Fruit fly (Drosophila melanogaster) whole organism, embryonic: Measurements from ENCODE around the gene CG32313.

Experiments
- Atf6 ChIP-seq: fragments of 200-800 bp; sonication (Bioruptor generic); IDR thresholded peaks from 2 replicates; pipeline ENCODE4 v1.3.6; 2022; ENCODE audit warnings: missing biosample characterization, missing genetic modification characterization
- CG10147 ChIP-seq: fragments of 200-800 bp; sonication (Bioruptor generic); optimal IDR thresholded peaks from 2 replicates; lab custom pipeline; 2019; ENCODE audit warnings: missing biosample characterization, mild to moderate bottlenecking, missing genetic modification characterization, moderate library complexity
- CG1024 ChIP-seq: fragments of 200-800 bp; sonication (Bioruptor generic); IDR thresholded peaks from 2 replicates; pipeline ENCODE4 v1.3.6; 2022; ENCODE audit warnings: missing biosample characterization, missing genetic modification characterization
- CG10267 ChIP-seq: fragments of 200-800 bp; sonication (Bioruptor generic); optimal IDR thresholded peaks from 2 replicates; lab custom pipeline; 2018; ENCODE audit warnings: missing biosample characterization, mild to moderate bottlenecking, missing genetic modification characterization, moderate library complexity
- CG10543 ChIP-seq: fragments of 200-800 bp; sonication (Bioruptor generic); optimal IDR thresholded peaks from 3 replicates; lab custom pipeline; 2017; ENCODE audit warnings: missing biosample characterization, mild to moderate bottlenecking, missing genetic modification characterization, moderate library complexity
- CG11695 ChIP-seq: fragments of 200-800 bp; sonication (Bioruptor generic); IDR thresholded peaks from 3 replicates; pipeline ENCODE4 v1.3.6; 2022; ENCODE audit warnings: missing biosample characterization, missing genetic modification characterization
- CG12391 ChIP-seq: fragments of 200-800 bp; sonication (Bioruptor generic); optimal IDR thresholded peaks from 3 replicates; lab custom pipeline; 2018; ENCODE audit warnings: missing biosample characterization, mild to moderate bottlenecking, missing genetic modification characterization, moderate library complexity
- CG13287 ChIP-seq: fragments of 200-800 bp; sonication (Bioruptor generic); IDR thresholded peaks from 2 replicates; pipeline ENCODE4 v1.3.6; 2022; ENCODE audit warnings: missing biosample characterization, missing genetic modification characterization; ENCODE audit not compliant: partially characterized antibody
- CG13894 ChIP-seq: fragments of 200-800 bp; sonication (Bioruptor generic); optimal IDR thresholded peaks from 3 replicates; lab custom pipeline; 2018; ENCODE audit warnings: missing biosample characterization, mild to moderate bottlenecking, missing genetic modification characterization, moderate library complexity
- CG16863 ChIP-seq: fragments of 200-800 bp; sonication (Bioruptor generic); optimal IDR thresholded peaks from 3 replicates; lab custom pipeline; 2016; ENCODE audit warnings: missing biosample characterization, missing genetic modification characterization
- CG2116 ChIP-seq: fragments of 200-800 bp; sonication (Bioruptor generic); optimal IDR thresholded peaks from 3 replicates; lab custom pipeline; 2018; ENCODE audit warnings: missing biosample characterization, mild to moderate bottlenecking, missing genetic modification characterization
- CG2120 ChIP-seq: fragments of 200-800 bp; sonication (Bioruptor generic); optimal IDR thresholded peaks from 3 replicates; lab custom pipeline; 2016; ENCODE audit warnings: missing biosample characterization, missing genetic modification characterization
- CG2712 ChIP-seq: fragments of 200-800 bp; optimal IDR thresholded peaks from 3 replicates; lab custom pipeline; 2019; ENCODE audit warnings: missing biosample characterization, mild to moderate bottlenecking, missing genetic modification characterization, moderate library complexity
- CG3163 ChIP-seq: fragments of 200-800 bp; sonication (Bioruptor generic); optimal IDR thresholded peaks from 3 replicates; lab custom pipeline; 2016; ENCODE audit warnings: missing biosample characterization, missing genetic modification characterization
- CG34224 ChIP-seq: fragments of 200-800 bp; sonication (Bioruptor generic); IDR thresholded peaks from 3 replicates; pipeline ENCODE4 v1.3.6; 2022; ENCODE audit warnings: missing biosample characterization, missing genetic modification characterization; ENCODE audit not compliant: partially characterized antibody
- CG34376 ChIP-seq: fragments of 200-800 bp; sonication (Bioruptor generic); optimal IDR thresholded peaks from 2 replicates; lab custom pipeline; 2018; ENCODE audit warnings: missing biosample characterization, mild to moderate bottlenecking, missing genetic modification characterization
- CG4424 ChIP-seq: fragments of 200-800 bp; sonication (Bioruptor generic); optimal IDR thresholded peaks from 3 replicates; lab custom pipeline; 2016; ENCODE audit warnings: missing biosample characterization, missing genetic modification characterization
- CG8924 ChIP-seq: fragments of 200-800 bp; optimal IDR thresholded peaks from 3 replicates; lab custom pipeline; 2019; ENCODE audit warnings: missing biosample characterization, mild to moderate bottlenecking, missing genetic modification characterization, moderate library complexity
- CG9215 ChIP-seq: fragments of 200-800 bp; sonication (Bioruptor generic); IDR thresholded peaks from 2 replicates; pipeline ENCODE4 v1.3.6; 2022; ENCODE audit warnings: missing biosample characterization, missing genetic modification characterization
- CG9797 ChIP-seq: fragments of 200-800 bp; sonication (Bioruptor generic); optimal IDR thresholded peaks from 3 replicates; lab custom pipeline; 2018; ENCODE audit warnings: missing biosample characterization, mild to moderate bottlenecking, missing genetic modification characterization
- CoRest ChIP-seq: fragments of 200-800 bp; sonication (Bioruptor generic); optimal IDR thresholded peaks from 3 replicates; lab custom pipeline; 2018; ENCODE audit warnings: missing biosample characterization, mild to moderate bottlenecking, missing genetic modification characterization, moderate library complexity
- D ChIP-seq, 2 experiments: fragments of 200-800 bp in 1 of 2; fragments of >200 bp in 1 of 2; sonication (Bioruptor generic) in 1 of 2; optimal IDR thresholded peaks; 2 replicates in 1 of 2; 3 replicates in 1 of 2; lab custom pipeline; 2017; ENCODE audit warnings: mild to moderate bottlenecking in 1 of 2, missing biosample characterization in 1 of 2, missing genetic modification characterization in 1 of 2, missing genetic modification reagents in 1 of 2
- Ets65A ChIP-seq: fragments of 200-800 bp; sonication (Bioruptor generic); peaks from one replicate; lab custom pipeline; 2016; ENCODE audit warnings: missing biosample characterization, missing genetic modification characterization
- Fer1 ChIP-seq: fragments of 200-800 bp; sonication (Bioruptor generic); optimal IDR thresholded peaks from 2 replicates; lab custom pipeline; 2017; ENCODE audit warnings: missing biosample characterization, mild to moderate bottlenecking, missing genetic modification characterization
- Hmr ChIP-seq: fragments of 200-800 bp; sonication (Bioruptor generic); optimal IDR thresholded peaks from 3 replicates; lab custom pipeline; 2017; ENCODE audit warnings: mild to moderate bottlenecking, missing biosample characterization, missing genetic modification reagents, missing genetic modification characterization
- Lhr ChIP-seq: fragments of 200-800 bp; sonication (Bioruptor generic); optimal IDR thresholded peaks from 3 replicates; lab custom pipeline; 2017; ENCODE audit warnings: mild to moderate bottlenecking, missing biosample characterization, missing genetic modification reagents, missing genetic modification characterization
- NC2β ChIP-seq: fragments of 200-800 bp; sonication (Bioruptor generic); optimal IDR thresholded peaks from 2 replicates; lab custom pipeline; 2016; ENCODE audit warnings: missing biosample characterization, missing genetic modification characterization
- Nf-YC ChIP-seq: fragments of 200-800 bp; optimal IDR thresholded peaks from 3 replicates; lab custom pipeline; 2019; ENCODE audit warnings: missing biosample characterization, mild to moderate bottlenecking, missing genetic modification characterization, moderate library complexity
- Opbp ChIP-seq: fragments of 200-800 bp; sonication (Bioruptor generic); IDR thresholded peaks from 3 replicates; pipeline ENCODE4 v1.3.6; 2022; ENCODE audit warnings: missing biosample characterization, missing genetic modification characterization; ENCODE audit not compliant: partially characterized antibody
- Scr ChIP-seq: fragments of 200-800 bp; sonication (Bioruptor generic); IDR thresholded peaks from 2 replicates; pipeline ENCODE4 v1.3.6; 2022; ENCODE audit warnings: missing biosample characterization, missing genetic modification characterization; ENCODE audit not compliant: partially characterized antibody
- bbx ChIP-seq: fragments of 200-800 bp; sonication (Bioruptor generic); IDR thresholded peaks from 2 replicates; pipeline ENCODE4 v1.3.6; 2022; ENCODE audit warnings: missing biosample characterization, missing genetic modification characterization; ENCODE audit not compliant: partially characterized antibody
- bigmax ChIP-seq: fragments of 200-800 bp; sonication (Bioruptor generic); optimal IDR thresholded peaks from 2 replicates; lab custom pipeline; 2018; ENCODE audit warnings: missing biosample characterization, mild to moderate bottlenecking, missing genetic modification characterization
- cg ChIP-seq: fragments of 200-800 bp; sonication (Bioruptor generic); optimal IDR thresholded peaks from 3 replicates; lab custom pipeline; 2019; ENCODE audit warnings: missing biosample characterization, mild to moderate bottlenecking, missing genetic modification characterization, moderate library complexity
- chm ChIP-seq: fragments of 200-800 bp; sonication (Bioruptor generic); IDR thresholded peaks from 2 replicates; pipeline ENCODE4 v1.3.6; 2022; ENCODE audit warnings: missing biosample characterization, missing genetic modification characterization
- da ChIP-seq: fragments of 200-800 bp; sonication (Bioruptor generic); optimal IDR thresholded peaks from 2 replicates; lab custom pipeline; 2016; ENCODE audit warnings: missing biosample characterization, missing genetic modification characterization
- dati ChIP-seq: fragments of 200-800 bp; sonication (Bioruptor generic); IDR thresholded peaks from 2 replicates; pipeline ENCODE4 v1.3.6; 2022; ENCODE audit warnings: missing biosample characterization, missing genetic modification characterization
- dpn ChIP-seq, 2 experiments: fragments of 200-800 bp; sonication (Bioruptor generic); optimal IDR thresholded peaks; 3 replicates each; lab custom pipeline; 2016; ENCODE audit warnings: missing biosample characterization in 2 of 2, missing genetic modification characterization in 2 of 2
- exex ChIP-seq: fragments of 200-800 bp; sonication (Bioruptor generic); optimal IDR thresholded peaks from 4 replicates; lab custom pipeline; 2018; ENCODE audit warnings: missing biosample characterization, mild to moderate bottlenecking, missing genetic modification characterization, moderate library complexity
- fu2 ChIP-seq: fragments of 200-800 bp; sonication (Bioruptor generic); optimal IDR thresholded peaks from 2 replicates; lab custom pipeline; 2016; ENCODE audit warnings: missing biosample characterization, missing genetic modification characterization
- gcm ChIP-seq: fragments of 200-800 bp; sonication (Bioruptor generic); optimal IDR thresholded peaks from 2 replicates; lab custom pipeline; 2019; ENCODE audit warnings: missing biosample characterization, mild to moderate bottlenecking, missing genetic modification characterization, moderate library complexity
- gem ChIP-seq: fragments of 200-800 bp; sonication (Bioruptor generic); optimal IDR thresholded peaks from 2 replicates; lab custom pipeline; 2019; ENCODE audit warnings: missing biosample characterization, mild to moderate bottlenecking, missing genetic modification characterization, moderate library complexity
- grau ChIP-seq: fragments of 200-800 bp; optimal IDR thresholded peaks from 3 replicates; lab custom pipeline; 2019; ENCODE audit warnings: missing biosample characterization, mild to moderate bottlenecking, missing genetic modification characterization, moderate library complexity
- her ChIP-seq: fragments of 200-800 bp; sonication (Bioruptor generic); optimal IDR thresholded peaks from 2 replicates; lab custom pipeline; 2016; ENCODE audit warnings: missing biosample characterization, missing genetic modification characterization
- ind ChIP-seq: fragments of 200-800 bp; sonication (Bioruptor generic); optimal IDR thresholded peaks from 3 replicates; lab custom pipeline; 2016; ENCODE audit warnings: missing biosample characterization, missing genetic modification characterization
- knrl ChIP-seq: fragments of 200-800 bp; sonication (Bioruptor generic); IDR thresholded peaks from 3 replicates; pipeline ENCODE4 v1.3.6; 2022; ENCODE audit warnings: missing biosample characterization, missing genetic modification characterization; ENCODE audit not compliant: partially characterized antibody
- phol ChIP-seq: fragments of 200-800 bp; sonication (Bioruptor generic); optimal IDR thresholded peaks from 3 replicates; lab custom pipeline; 2018; ENCODE audit warnings: missing biosample characterization, mild to moderate bottlenecking, missing genetic modification characterization, moderate library complexity
- pros ChIP-seq: fragments of 200-800 bp; sonication (Bioruptor generic); optimal IDR thresholded peaks from 3 replicates; lab custom pipeline; 2019; ENCODE audit warnings: missing biosample characterization, mild to moderate bottlenecking, missing genetic modification characterization, moderate library complexity
- zen2 ChIP-seq: fragments of 200-800 bp; sonication (Bioruptor generic); IDR thresholded peaks from 3 replicates; pipeline ENCODE4 v1.3.6; 2022; ENCODE audit warnings: missing biosample characterization, missing genetic modification characterization; ENCODE audit not compliant: partially characterized antibody

CG32313 gene

dm6 chr3L:1545693-1546329 lies at the start of gene CG32313, which contains the start of gene Pcyt1:
CG32313 (minus strand) TSS chr3L:1545743.
Pcyt1 (plus strand) TSS chr3L:1546092.
- peak; percentile 86 for TF ChIP-seq Scr (GFP tag; lab: Robert Waterston, UW)
- TF ChIP-seq CG16863: no peak
- peak; percentile 93 for TF ChIP-seq Opbp (GFP tag; lab: Robert Waterston, UW)
- peak; percentile 84 for TF ChIP-seq gcm (GFP tag; lab: Kevin White, UChicago)
- peak; percentile 87 for TF ChIP-seq CG34224
- peak; percentile 11 for TF ChIP-seq NC2β (GFP tag; lab: Kevin White, UChicago)
- TF ChIP-seq zen2 (GFP tag; lab: Robert Waterston, UW): peak; percentile 77
- TF ChIP-seq da (GFP tag; lab: Kevin White, UChicago): no peak
- TF ChIP-seq dati (GFP tag; lab: Robert Waterston, UW): no peak
- peak; percentile 29 for TF ChIP-seq CoRest (tag; lab: Kevin White, UChicago)
- peak; percentile 25 for TF ChIP-seq phol (tag; lab: Kevin White, UChicago)
- TF ChIP-seq grau: peak; percentile 39
- no peak for TF ChIP-seq D (optimal IDR thresholded peaks at IDR 0.05; lab: Kevin White, UChicago)
- no peak for TF ChIP-seq D (GFP tag; optimal IDR thresholded peaks at IDR 0.05; lab: Kevin White, UChicago)
- peak; percentile 94 for TF ChIP-seq bbx
- peak; percentile 31 for TF ChIP-seq CG9797 (GFP tag; lab: Kevin White, UChicago)
- peak; percentile 41 for TF ChIP-seq her
- peak; percentile 39 for TF ChIP-seq CG2712 (tag; lab: Kevin White, UChicago)
- peak; percentile 71; the same call in 1 of the 2 replicates for TF ChIP-seq chm (GFP tag; lab: Robert Waterston, UW)
- TF ChIP-seq pros (GFP tag; lab: Kevin White, UChicago): peak; percentile 92
- TF ChIP-seq CG13894: peak; percentile 59
- peak; percentile 85 for TF ChIP-seq knrl (GFP tag; lab: Robert Waterston, UW)
- TF ChIP-seq CG1024 (GFP tag; lab: Robert Waterston, UW): no peak
- TF ChIP-seq CG8924: peak; percentile 65
- peak; percentile 86 for TF ChIP-seq CG2116 (GFP tag; lab: Kevin White, UChicago)
- 0 out of 2 replicates have a peak, but pooled peaks have one; percentile 22 for TF ChIP-seq Atf6 (GFP tag; lab: Robert Waterston, UW)
- TF ChIP-seq CG9215 (GFP tag; lab: Robert Waterston, UW): no peak
- TF ChIP-seq Lhr (GFP tag; lab: Kevin White, UChicago): peak; percentile 62
- TF ChIP-seq CG13287 (GFP tag; lab: Robert Waterston, UW): peak; percentile 91
- peak; percentile 9 for TF ChIP-seq CG3163 (GFP tag; lab: Kevin White, UChicago)
- no peak for TF ChIP-seq ind
- TF ChIP-seq CG10147 (GFP tag; lab: Kevin White, UChicago): no peak
- TF ChIP-seq cg (GFP tag; lab: Kevin White, UChicago): peak; percentile 35
- peak; percentile 11 for TF ChIP-seq fu2
- peak; percentile 73 for TF ChIP-seq bigmax (GFP tag; lab: Kevin White, UChicago)
- TF ChIP-seq CG12391 (tag; lab: Kevin White, UChicago): peak; percentile 36
- peak; percentile 55 for TF ChIP-seq Hmr
- TF ChIP-seq CG10543 (GFP tag; lab: Kevin White, UChicago): peak; percentile 44
- TF ChIP-seq Fer1 (GFP tag; lab: Kevin White, UChicago): peak; percentile 58
- TF ChIP-seq exex (tag; lab: Kevin White, UChicago): no peak
- no peak for TF ChIP-seq CG11695 (GFP tag; lab: Robert Waterston, UW)
- TF ChIP-seq CG4424 (GFP tag; lab: Kevin White, UChicago): peak; percentile 6
- peak in 1 of 2 experiments; percentile 6 for TF ChIP-seq dpn (GFP tag; optimal IDR thresholded peaks at IDR 0.05; lab: Kevin White, UChicago)
- TF ChIP-seq gem (tag; lab: Kevin White, UChicago): peak; percentile 3
- no peak for TF ChIP-seq Ets65A (GFP tag; lab: Kevin White, UChicago)
- TF ChIP-seq CG10267: peak; percentile 45
- TF ChIP-seq CG2120: peak; percentile 0
- TF ChIP-seq CG34376 (GFP tag; lab: Kevin White, UChicago): peak; percentile 30
- peak; percentile 33 for TF ChIP-seq Nf-YC
